ENCODE assay signal across 2 worm cellular contexts in genomic region chrII:68757-69156, ce11.
TF ChIP-seq lines count a peak whose summit lies in the region.

No protein-coding gene starts in this region.

TF ChIP-seq in whole organism, L1 larva, 84 proteins besides CTCF, POLR2A, EP300 and RAD21:
- TF ChIP-seq lin-14 (GFP tag; optimal IDR thresholded peaks at IDR 0.05; lab: Kevin White, UChicago), result no peak
- TF ChIP-seq nhr-47 (tag; optimal IDR thresholded peaks at IDR 0.05; lab: Kevin White, UChicago), result no peak
- no peak for TF ChIP-seq efl-3 (GFP tag; optimal IDR thresholded peaks at IDR 0.05; lab: Kevin White, UChicago)
- TF ChIP-seq blmp-1 (tag; optimal IDR thresholded peaks at IDR 0.05; lab: Kevin White, UChicago), result peak; percentile 72

TF ChIP-seq in whole organism, L4 larva, 104 proteins besides CTCF, POLR2A, EP300 and RAD21:
- TF ChIP-seq zfp-2 (tag; optimal IDR thresholded peaks at IDR 0.05; lab: Kevin White, UChicago), result no peak
- peak; percentile 77 for TF ChIP-seq aha-1 (tag; lab: Kevin White, UChicago)
- no peak for TF ChIP-seq ceh-32 (tag; optimal IDR thresholded peaks at IDR 0.05; lab: Kevin White, UChicago; ENCODE audit: poor library complexity)

Comparison
In these comparisons a context has a peak if more than half of its experiments do, and no peak if none do; other contexts are left out.
1. Of the 29 proteins assayed by ChIP-seq in both whole organism, L4 larva and whole organism, L1 larva: peak only in whole organism, L4 larva: aha-1; only in whole organism, L1 larva: none; in both: none; in neither: 28.